Fruit fly (Drosophila melanogaster) Kc167 (cell line): Measurements from ENCODE around the gene CG4080.

Experiments
- Myc ChIP-seq: fragments of >200 bp; optimal IDR thresholded peaks from 2 replicates; lab custom pipeline; 2017; ENCODE audit warnings: missing external identifiers
- insv ChIP-seq: fragments of >200 bp; optimal IDR thresholded peaks from 3 replicates; lab custom pipeline; 2018; ENCODE audit warnings: missing external identifiers
- psq ChIP-seq: fragments of >200 bp; optimal IDR thresholded peaks from 2 replicates; lab custom pipeline; 2017; ENCODE audit warnings: missing external identifiers

- no peak for TF ChIP-seq psq (lab: Kevin White, UChicago)
- no peak for TF ChIP-seq Myc (lab: Kevin White, UChicago)
- no peak for TF ChIP-seq insv
Observed at dm6 chr3L:9372278-9372975, 26.6 kb downstream of the CG4080 start, which contains the start of the genes Hsp67Bc, CG4456 and Hsp22.
